Worm (Caenorhabditis elegans) whole organism, L4/young adult: Measurements from ENCODE around the gene cal-2.

Experiments
- W03F9.2 ChIP-seq: fragments of 150-350 bp; optimal IDR thresholded peaks from 2 replicates; lab custom pipeline; 2014; ENCODE audit warnings: missing biosample characterization, missing genetic modification characterization
- dao-5 ChIP-seq: sonication (generic microtip); optimal IDR thresholded peaks from 2 replicates; lab custom pipeline; 2016; ENCODE audit warnings: missing genotype, missing genetic modification characterization, moderate library complexity, missing compliant biosample characterization

ce11 chrII:8964835-8965234 lies 4.3 kb downstream of the cal-2 start, which contains the start of the genes ndub-3 and C18E9.2:
- TF ChIP-seq W03F9.2 (tag; lab: Kevin White, UChicago) (no peak), dao-5 (tag; lab: Kevin White, UChicago) (no peak)
